Worm (Caenorhabditis elegans): ENCODE measurements around the gene C09E9.1.

The C09E9.1 gene

ce11 chrIV:1239686-1240085, 35.0 kb upstream of the C09E9.1 start, which contains the start of gene F38A1.8 (continued):
- TF ChIP-seq jun-1 (tag; optimal IDR thresholded peaks at IDR 0.05) = peak; percentile 27
- TF ChIP-seq rnt-1 (tag; optimal IDR thresholded peaks at IDR 0.05) = peak; percentile 77
- peak; percentile 93 for TF ChIP-seq F16B12.6 (tag; optimal IDR thresholded peaks at IDR 0.05)
- no peak for TF ChIP-seq fkh-4 (tag; optimal IDR thresholded peaks at IDR 0.05; ENCODE audit: borderline replicate concordance)
- no peak for TF ChIP-seq egl-13 (tag; optimal IDR thresholded peaks at IDR 0.05)
- TF ChIP-seq C16A3.4 (tag; optimal IDR thresholded peaks at IDR 0.05) = peak; percentile 46
- TF ChIP-seq lin-35 (GFP tag; optimal IDR thresholded peaks at IDR 0.05) = peak; percentile 91 to 96
- TF ChIP-seq nhr-11 (tag; optimal IDR thresholded peaks at IDR 0.05) = no peak
- TF ChIP-seq zip-4 (GFP tag; optimal IDR thresholded peaks at IDR 0.05) = no peak
- peak; percentile 40 for TF ChIP-seq nhr-90 (tag; optimal IDR thresholded peaks at IDR 0.05; ENCODE audit: poor library complexity)
- peak; percentile 91 to 95 (median 94) for TF ChIP-seq dpl-1 (GFP tag; optimal IDR thresholded peaks at IDR 0.05)
- TF ChIP-seq vab-15 (tag; optimal IDR thresholded peaks at IDR 0.05) = no peak
- peak; percentile 42 for TF ChIP-seq unc-130 (tag; optimal IDR thresholded peaks at IDR 0.05)
- TF ChIP-seq fos-1 (tag; optimal IDR thresholded peaks at IDR 0.05) = peak; percentile 9
- TF ChIP-seq efl-1 (optimal IDR thresholded peaks at IDR 0.05) = peak; percentile 94 to 98
- peak; percentile 95 to 99 for TF ChIP-seq efl-1 (GFP tag; optimal IDR thresholded peaks at IDR 0.05 in 1 of 2)
- TF ChIP-seq xbp-1 (tag; optimal IDR thresholded peaks at IDR 0.05) = peak; percentile 50
- peak; percentile 32 for TF ChIP-seq nhr-237 (tag; optimal IDR thresholded peaks at IDR 0.05)
- no peak for TF ChIP-seq unc-30 (tag; optimal IDR thresholded peaks at IDR 0.05)
- peak; percentile 69 for TF ChIP-seq nhr-85 (tag)
- TF ChIP-seq mdl-1 (tag; optimal IDR thresholded peaks at IDR 0.05) = peak in 1 of 2 experiments; percentile 81
- peak; percentile 73 for TF ChIP-seq mep-1 (tag; optimal IDR thresholded peaks at IDR 0.05)

- no peak for TF ChIP-seq C04F5.9 (tag; optimal IDR thresholded peaks at IDR 0.05)
- TF ChIP-seq zip-4 (GFP tag; optimal IDR thresholded peaks at IDR 0.05) = no peak
These were observed 31.4 kb upstream of the C09E9.1 start, which contains the start of gene F38A1.15 for ce11 chrIV:1243295-1243694. F38A1.15 (minus strand) TSS chrIV:1243395.

ce11 chrIV:1245244-1245643, 29.4 kb upstream of the C09E9.1 start, which contains the start of gene F38A1.9:
F38A1.9 (minus strand) TSS chrIV:1245344.
- TF ChIP-seq swsn-7 (tag; optimal IDR thresholded peaks at IDR 0.05) = no peak
- TF ChIP-seq efl-1 (optimal IDR thresholded peaks at IDR 0.05) = no peak
- peak in 1 of 2 experiments; percentile 65 for TF ChIP-seq efl-1 (GFP tag; optimal IDR thresholded peaks at IDR 0.05 in 1 of 2)

ce11 chrIV:1246762-1247436, 27.8 kb upstream of the C09E9.1 start, which contains the start of the genes clec-165 and F38A1.11:
clec-165 (minus strand) TSS chrIV:1246886.
F38A1.11 (plus strand) TSS chrIV:1247386.
- TF ChIP-seq elt-2 (tag; optimal IDR thresholded peaks at IDR 0.05) (peak; percentile 84), mep-1 (tag; optimal IDR thresholded peaks at IDR 0.05) (no peak)

ce11 chrIV:1251242-1251911, 23.3 kb upstream of the C09E9.1 start, which contains the start of the genes clec-166 and F38A1.6:
clec-166 (minus strand) TSS chrIV:1251342.
F38A1.6 (plus strand) TSS chrIV:1251861.
- no peak for TF ChIP-seq elt-2 (tag; optimal IDR thresholded peaks at IDR 0.05)
- no peak for TF ChIP-seq efl-1 (optimal IDR thresholded peaks at IDR 0.05)
- peak in 1 of 2 experiments; percentile 75 for TF ChIP-seq efl-1 (GFP tag; optimal IDR thresholded peaks at IDR 0.05 in 1 of 2)
- TF ChIP-seq irx-1 (tag; optimal IDR thresholded peaks at IDR 0.05) = no peak

- TF ChIP-seq unc-86 (tag; optimal IDR thresholded peaks at IDR 0.05) (no peak), mef-2 (tag; optimal IDR thresholded peaks at IDR 0.05) (no peak), egl-27 (tag; optimal IDR thresholded peaks at IDR 0.05) (no peak), sox-4 (tag; optimal IDR thresholded peaks at IDR 0.05) (no peak), pax-3 (tag; optimal IDR thresholded peaks at IDR 0.05) (no peak), nhr-90 (tag; optimal IDR thresholded peaks at IDR 0.05; ENCODE audit: poor library complexity) (no peak), nhr-28 (tag; optimal IDR thresholded peaks at IDR 0.05) (no peak)
These were observed 19.0 kb upstream of the C09E9.1 start, which contains the start of gene clec-167 for ce11 chrIV:1255632-1256031. clec-167 (minus strand) TSS chrIV:1255732.
